Worm (Caenorhabditis elegans) whole organism, L3 larva: ENCODE data around the gene F12F6.1.

ENCODE experiments used
- R02D3.7 ChIP-seq: fragments of 150-350 bp; optimal IDR thresholded peaks from 2 replicates; lab custom pipeline; 2014; ENCODE audit warnings: missing biosample characterization, missing genetic modification characterization
- ZK546.5 ChIP-seq: sonication (generic microtip); optimal IDR thresholded peaks from 2 replicates; lab custom pipeline; 2017; ENCODE audit warnings: missing biosample characterization, missing genetic modification characterization
- aly-2 ChIP-seq: fragments of 150-350 bp; optimal IDR thresholded peaks from 2 replicates; lab custom pipeline; 2014; ENCODE audit warnings: missing biosample characterization, missing genetic modification characterization
- ama-1 ChIP-seq: fragments of 150-350 bp; optimal IDR thresholded peaks from 2 replicates; lab custom pipeline; 2018
- ceh-16 ChIP-seq: sonication (generic microtip); optimal IDR thresholded peaks from 2 replicates; lab custom pipeline; 2017; ENCODE audit warnings: missing biosample characterization, missing genetic modification characterization
- ceh-28 ChIP-seq: fragments of 150-350 bp; optimal IDR thresholded peaks from 2 replicates; lab custom pipeline; 2014; ENCODE audit warnings: missing biosample characterization, missing genetic modification reagents, missing genetic modification characterization
- ceh-82 ChIP-seq: fragments of 150-350 bp; optimal IDR thresholded peaks from 2 replicates; lab custom pipeline; 2014; ENCODE audit warnings: missing biosample characterization, missing genetic modification characterization
- ceh-9 ChIP-seq: sonication (generic microtip); optimal IDR thresholded peaks from 2 replicates; lab custom pipeline; 2018; ENCODE audit warnings: missing biosample characterization, missing genetic modification characterization
- daf-12 ChIP-seq: fragments of 150-350 bp; optimal IDR thresholded peaks from 2 replicates; lab custom pipeline; 2014; ENCODE audit warnings: missing biosample characterization, missing genetic modification reagents, missing genetic modification characterization
- egl-27 ChIP-seq: sonication (generic microtip); optimal IDR thresholded peaks from 4 replicates; lab custom pipeline; 2017; ENCODE audit warnings: missing biosample characterization, missing genetic modification reagents, missing genetic modification characterization
- egl-5 ChIP-seq: fragments of 150-350 bp; optimal IDR thresholded peaks from 2 replicates; lab custom pipeline; 2017; ENCODE audit warnings: missing biosample characterization, missing genetic modification reagents, missing genetic modification characterization, inconsistent platforms
- elt-1 ChIP-seq: fragments of 150-350 bp; optimal IDR thresholded peaks from 2 replicates; lab custom pipeline; 2014; ENCODE audit warnings: missing biosample characterization, missing genetic modification characterization
- elt-2 ChIP-seq: sonication (generic microtip); optimal IDR thresholded peaks from 2 replicates; lab custom pipeline; 2016; ENCODE audit warnings: missing genetic modification reagents, mild to moderate bottlenecking, missing genetic modification characterization, missing compliant biosample characterization
- elt-3 ChIP-seq, 3 experiments: fragments of 150-350 bp in 1 of 3; sonication (generic microtip) in 2 of 3; optimal IDR thresholded peaks; 2 replicates in 2 of 3; 4 replicates in 1 of 3; lab custom pipeline; 2014 to 2017; ENCODE audit warnings: missing biosample characterization in 3 of 3, missing genetic modification characterization in 3 of 3
- eor-1 ChIP-seq, 2 experiments: fragments of 150-350 bp; optimal IDR thresholded peaks; 2 replicates each; lab custom pipeline; 2014 to 2018; ENCODE audit warnings: missing biosample characterization in 2 of 2, missing genetic modification characterization in 2 of 2
- fkh-10 ChIP-seq: sonication (generic microtip); optimal IDR thresholded peaks from 2 replicates; lab custom pipeline; 2017; ENCODE audit warnings: missing biosample characterization, missing genetic modification reagents, missing genetic modification characterization
- fkh-2 ChIP-seq: fragments of 150-350 bp; optimal IDR thresholded peaks from 2 replicates; lab custom pipeline; 2014; ENCODE audit warnings: missing biosample characterization, missing genetic modification reagents, missing genetic modification characterization
- fos-1 ChIP-seq: fragments of 150-350 bp; optimal IDR thresholded peaks from 2 replicates; lab custom pipeline; 2014; ENCODE audit warnings: missing biosample characterization, missing genetic modification characterization
- hmg-11 ChIP-seq: sonication (generic microtip); optimal IDR thresholded peaks from 2 replicates; lab custom pipeline; 2016; ENCODE audit warnings: missing genetic modification characterization, missing compliant biosample characterization
- jun-1 ChIP-seq: fragments of 150-350 bp; optimal IDR thresholded peaks from 2 replicates; lab custom pipeline; 2014; ENCODE audit warnings: missing biosample characterization, missing genetic modification reagents, missing genetic modification characterization
- lin-15B ChIP-seq: fragments of 150-350 bp; optimal IDR thresholded peaks from 2 replicates; lab custom pipeline; 2014; ENCODE audit warnings: missing biosample characterization, missing genetic modification characterization
- lin-39 ChIP-seq: fragments of 150-350 bp; optimal IDR thresholded peaks from 2 replicates; lab custom pipeline; 2018; ENCODE audit warnings: missing biosample characterization, missing genetic modification reagents, missing genetic modification characterization
- lsy-12 ChIP-seq: sonication (generic microtip); optimal IDR thresholded peaks from 2 replicates; lab custom pipeline; 2016; ENCODE audit warnings: mild to moderate bottlenecking, missing genetic modification characterization, missing compliant biosample characterization
- mml-1 ChIP-seq: fragments of 150-350 bp; sonication (generic microtip); optimal IDR thresholded peaks from 3 replicates; lab custom pipeline; 2014; ENCODE audit warnings: missing biosample characterization, missing genetic modification characterization
- nfya-1 ChIP-seq: sonication (generic microtip); optimal IDR thresholded peaks from 2 replicates; lab custom pipeline; 2017; ENCODE audit warnings: missing genetic modification characterization, mild to moderate bottlenecking, missing compliant biosample characterization, antibody characterized with exemption, moderate library complexity; ENCODE audit not compliant: insufficient read depth
- nhr-11 ChIP-seq: fragments of 150-350 bp; optimal IDR thresholded peaks from 2 replicates; lab custom pipeline; 2014; ENCODE audit warnings: missing biosample characterization, missing genetic modification characterization
- nhr-23 ChIP-seq: fragments of 150-350 bp; optimal IDR thresholded peaks from 2 replicates; lab custom pipeline; 2014; ENCODE audit warnings: missing biosample characterization, missing genetic modification reagents, missing genetic modification characterization
- nhr-237 ChIP-seq: fragments of 150-350 bp; optimal IDR thresholded peaks from 2 replicates; lab custom pipeline; 2014; ENCODE audit warnings: missing biosample characterization, missing genetic modification characterization
- nhr-25 ChIP-seq: sonication (generic microtip); optimal IDR thresholded peaks from 2 replicates; lab custom pipeline; 2017; ENCODE audit warnings: missing biosample characterization, missing genetic modification characterization
- nhr-43 ChIP-seq: sonication (generic microtip); optimal IDR thresholded peaks from 2 replicates; lab custom pipeline; 2016; ENCODE audit warnings: mild to moderate bottlenecking, missing genetic modification characterization, missing compliant biosample characterization; ENCODE audit not compliant: poor library complexity, severe bottlenecking
- nhr-67 ChIP-seq: fragments of 150-350 bp; optimal IDR thresholded peaks from 2 replicates; lab custom pipeline; 2014; ENCODE audit warnings: missing biosample characterization, missing genetic modification characterization
- nhr-76 ChIP-seq: fragments of 150-350 bp; sonication (generic microtip); optimal IDR thresholded peaks from 5 replicates; lab custom pipeline; 2014; ENCODE audit warnings: missing biosample characterization, missing genetic modification characterization
- nhr-77 ChIP-seq: fragments of 150-350 bp; optimal IDR thresholded peaks from 2 replicates; lab custom pipeline; 2014; ENCODE audit warnings: missing biosample characterization, missing genetic modification characterization
- sea-2 ChIP-seq: fragments of 150-350 bp; sonication (generic microtip); optimal IDR thresholded peaks from 4 replicates; lab custom pipeline; 2014; ENCODE audit warnings: missing biosample characterization, missing genetic modification reagents, missing genetic modification characterization
- skn-1 ChIP-seq: fragments of 150-350 bp; optimal IDR thresholded peaks from 2 replicates; lab custom pipeline; 2014; ENCODE audit warnings: missing biosample characterization, missing genetic modification characterization
- snpc-4 ChIP-seq: fragments of 150-350 bp; optimal IDR thresholded peaks from 2 replicates; lab custom pipeline; 2014; ENCODE audit warnings: missing biosample characterization, missing genetic modification characterization
- tbx-2 ChIP-seq: sonication (generic microtip); optimal IDR thresholded peaks from 2 replicates; lab custom pipeline; 2016; ENCODE audit warnings: mild to moderate bottlenecking, missing genetic modification characterization, missing compliant biosample characterization
- unc-39 ChIP-seq: sonication (generic microtip); optimal IDR thresholded peaks from 4 replicates; lab custom pipeline; 2017; ENCODE audit warnings: missing biosample characterization, missing genetic modification characterization
- unc-62 ChIP-seq: fragments of 150-350 bp; sonication (generic microtip); optimal IDR thresholded peaks from 4 replicates; lab custom pipeline; 2014; ENCODE audit warnings: missing biosample characterization, missing genetic modification reagents, missing genetic modification characterization
- zag-1 ChIP-seq: fragments of 150-350 bp; optimal IDR thresholded peaks from 2 replicates; lab custom pipeline; 2014; ENCODE audit warnings: missing biosample characterization, missing genetic modification characterization
- ztf-4 ChIP-seq: fragments of 150-350 bp; optimal IDR thresholded peaks from 2 replicates; lab custom pipeline; 2014; ENCODE audit warnings: missing biosample characterization, missing genetic modification characterization

The F12F6.1 gene

ce11 chrIV:11551813-11552212 is 31.9 kb upstream of the F12F6.1 start, which contains the start of gene col-128:
Gene col-128 (minus strand): TSS chrIV:11551960.
- TF ChIP-seq snpc-4 (tag; lab: Kevin White, UChicago), result no peak
- TF ChIP-seq nhr-23 (tag; lab: Kevin White, UChicago), result peak; percentile 42

- TF ChIP-seq aly-2 (tag; lab: Kevin White, UChicago), result peak; percentile 79
- TF ChIP-seq nhr-43, result no peak
Measured at ce11 chrIV:11561677-11562076, 22.1 kb upstream of the F12F6.1 start, which contains the start of gene F12F6.7. Gene F12F6.7 (minus strand): TSS chrIV:11561833.

DNA sequence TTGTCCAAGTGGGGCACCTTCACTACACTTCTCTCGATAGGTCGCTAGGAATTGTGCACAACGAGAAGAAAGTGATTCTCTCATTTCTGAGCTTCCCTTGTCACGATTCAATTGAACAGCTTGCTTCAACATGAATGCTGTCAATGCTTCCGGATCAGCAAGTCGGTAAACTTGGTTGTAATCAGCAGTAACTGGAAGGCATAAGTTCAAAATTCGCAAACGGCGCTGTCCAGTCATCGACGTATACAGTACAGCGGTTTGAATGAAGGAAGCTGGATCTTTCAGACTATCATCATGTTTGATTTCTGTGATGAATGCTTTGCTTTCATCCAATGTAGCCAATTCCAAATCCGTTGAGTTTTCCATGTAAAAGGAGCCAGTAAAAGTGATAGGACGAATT is 20.7 kb upstream of the F12F6.1 start:
- TF ChIP-seq mml-1 (no peak), elt-3 (tag; optimal IDR thresholded peaks at IDR 0.05; lab: Kevin White, UChicago) (no peak), daf-12 (tag; lab: Kevin White, UChicago) (no peak), jun-1 (tag; lab: Kevin White, UChicago) (no peak), nhr-67 (tag; lab: Kevin White, UChicago) (no peak), ceh-28 (tag; lab: Kevin White, UChicago) (no peak), unc-39 (tag; lab: Kevin White, UChicago) (no peak), skn-1 (tag; lab: Kevin White, UChicago) (no peak), hmg-11 (tag; lab: Kevin White, UChicago) (no peak), elt-2 (tag; lab: Kevin White, UChicago) (no peak), eor-1 (tag; optimal IDR thresholded peaks at IDR 0.05; lab: Kevin White, UChicago) (no peak), nfya-1 (tag; lab: Kevin White, UChicago) (no peak)
- TF ChIP-seq, all 47 proteins: peak for 0

DNA sequence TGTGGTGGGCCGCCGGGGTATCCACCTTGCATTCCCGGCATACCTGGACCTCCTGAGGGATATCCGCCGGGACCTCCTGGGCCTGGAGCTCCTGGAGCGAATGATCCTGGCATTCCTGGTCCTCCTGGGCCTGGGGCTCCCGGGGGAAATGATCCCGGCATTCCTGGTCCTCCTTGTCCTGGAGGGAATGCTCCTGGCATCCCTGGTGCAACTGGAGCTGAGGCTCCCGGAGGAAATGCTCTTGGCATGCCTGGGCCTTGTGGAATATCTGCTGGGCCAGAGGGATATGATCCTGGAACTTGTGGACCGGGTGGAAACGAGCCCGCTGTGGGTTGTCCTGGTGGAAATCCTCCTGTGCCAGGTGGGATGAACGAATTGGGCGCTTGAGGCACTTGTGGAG is 18.7 kb upstream of the F12F6.1 start:
- TF ChIP-seq unc-39 (tag; lab: Kevin White, UChicago) (no peak), fos-1 (tag; lab: Kevin White, UChicago) (no peak), lin-15B (tag; lab: Kevin White, UChicago) (no peak), ceh-9 (tag; lab: Kevin White, UChicago) (no peak), nhr-23 (tag; lab: Kevin White, UChicago) (no peak), fkh-10 (no peak), nhr-76 (no peak), nhr-11 (tag; lab: Kevin White, UChicago) (no peak), unc-62 (GFP tag; lab: Kevin White, UChicago) (no peak), eor-1 (tag; optimal IDR thresholded peaks at IDR 0.05; lab: Kevin White, UChicago) (no peak), nhr-25 (tag; lab: Kevin White, UChicago) (no peak), zag-1 (tag; lab: Kevin White, UChicago) (no peak), ztf-4 (tag; lab: Kevin White, UChicago) (no peak), egl-27 (tag; lab: Kevin White, UChicago) (no peak), tbx-2 (tag; lab: Kevin White, UChicago) (no peak), lsy-12 (tag; lab: Kevin White, UChicago) (no peak), ceh-16 (tag; lab: Kevin White, UChicago) (no peak), elt-3 (tag; optimal IDR thresholded peaks at IDR 0.05; lab: Kevin White, UChicago) (no peak)
- TF ChIP-seq, all 47 proteins: peak for 0

DNA sequence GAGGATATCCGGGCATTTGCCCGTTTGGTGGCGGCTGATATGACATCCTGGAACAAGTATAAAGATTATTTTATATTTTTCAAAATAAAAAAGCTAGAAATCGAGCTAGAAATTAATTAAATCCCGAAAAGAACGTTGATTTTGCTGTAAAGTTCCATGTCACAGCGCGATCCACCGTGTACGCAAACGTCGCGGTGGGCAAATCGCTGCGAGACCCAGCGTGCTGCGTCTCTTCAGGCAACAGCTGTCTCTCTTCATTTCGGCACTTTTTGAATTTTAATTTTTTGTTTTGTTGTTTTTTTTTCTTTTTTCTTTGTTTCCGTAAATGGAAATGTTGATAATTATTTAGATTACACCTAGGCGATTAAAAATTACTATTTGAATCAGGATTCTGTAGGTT is 17.6 kb upstream of the F12F6.1 start, which contains the start of gene sec-24.1:
sec-24.1 (minus strand) TSS at position 49 of the 400 bp plus-strand sequence.
- TF ChIP-seq R02D3.7 (tag; lab: Kevin White, UChicago) (peak; percentile 87), ceh-82 (tag; lab: Kevin White, UChicago) (peak; percentile 90), nhr-11 (tag; lab: Kevin White, UChicago) (no peak), fkh-2 (tag; lab: Kevin White, UChicago) (no peak), unc-62 (GFP tag; lab: Kevin White, UChicago) (no peak), nhr-23 (tag; lab: Kevin White, UChicago) (peak; percentile 93), ztf-4 (tag; lab: Kevin White, UChicago) (no peak), lin-15B (tag; lab: Kevin White, UChicago) (peak; percentile 78), zag-1 (tag; lab: Kevin White, UChicago) (peak; percentile 15), egl-5 (tag; lab: Kevin White, UChicago) (peak; percentile 58), nhr-77 (tag; lab: Kevin White, UChicago) (peak; percentile 72), nhr-43 (peak; percentile 93), elt-2 (tag; lab: Kevin White, UChicago) (peak; percentile 54), aly-2 (tag; lab: Kevin White, UChicago) (peak; percentile 63), ceh-28 (tag; lab: Kevin White, UChicago) (peak; percentile 78), lsy-12 (tag; lab: Kevin White, UChicago) (peak; percentile 89), ceh-16 (tag; lab: Kevin White, UChicago) (no peak), tbx-2 (tag; lab: Kevin White, UChicago) (peak; percentile 61), elt-3 (tag; optimal IDR thresholded peaks at IDR 0.05; lab: Kevin White, UChicago) (peak in 1 of 3 experiments; percentile 67), ceh-9 (tag; lab: Kevin White, UChicago) (no peak), daf-12 (tag; lab: Kevin White, UChicago) (no peak), lin-39 (tag; lab: Kevin White, UChicago) (peak; percentile 88), ama-1 (lab: Kevin White, UChicago) (no peak), nfya-1 (tag; lab: Kevin White, UChicago) (peak; percentile 97), nhr-25 (tag; lab: Kevin White, UChicago) (peak; percentile 84), nhr-67 (tag; lab: Kevin White, UChicago) (no peak), elt-1 (peak; percentile 40), eor-1 (tag; optimal IDR thresholded peaks at IDR 0.05; lab: Kevin White, UChicago) (no peak), fos-1 (tag; lab: Kevin White, UChicago) (peak; percentile 31), sea-2 (GFP tag; lab: Kevin White, UChicago) (no peak), ZK546.5 (tag; lab: Kevin White, UChicago) (no peak), nhr-237 (tag; lab: Kevin White, UChicago) (no peak), fkh-10 (peak; percentile 47)
